Fruit fly (Drosophila melanogaster): Measurements from ENCODE around the gene Taf9.

- TF ChIP-seq bcd (GFP tag; optimal IDR thresholded peaks at IDR 0.05) (no peak), rib (GFP tag; IDR thresholded peaks at IDR 0.05) (no peak), ssp (GFP tag; IDR thresholded peaks at IDR 0.05) (no peak), odd (GFP tag; optimal IDR thresholded peaks at IDR 0.05) (no peak)
These were observed 28.8 kb downstream of the Taf9 start for dm6 chrX:17870614-17871394.

Measured in whole organism, embryonic.